Worm (Caenorhabditis elegans) whole organism, mixed stage, embryonic: ENCODE measurements around the gene F41G3.5.

ENCODE experiments used
- elt-3 ChIP-seq: fragments of 150-350 bp; optimal IDR thresholded peaks from 2 replicates; lab custom pipeline; 2014; ENCODE audit warnings: missing biosample characterization, missing genetic modification characterization
- lin-13 ChIP-seq: fragments of 150-350 bp; optimal IDR thresholded peaks from 2 replicates; lab custom pipeline; 2014; ENCODE audit warnings: missing biosample characterization, missing genetic modification characterization
- lin-32 ChIP-seq: fragments of 200-800 bp; sonication (Bioruptor generic); optimal IDR thresholded peaks from 2 replicates; lab custom pipeline; 2018; ENCODE audit warnings: mild to moderate bottlenecking, missing genetic modification characterization, missing compliant biosample characterization
- lsy-2 ChIP-seq: fragments of 150-350 bp; optimal IDR thresholded peaks from 2 replicates; lab custom pipeline; 2014; ENCODE audit warnings: missing biosample characterization, missing genetic modification characterization
- nhr-12 ChIP-seq: fragments of 150-350 bp; optimal IDR thresholded peaks from 2 replicates; lab custom pipeline; 2014; ENCODE audit warnings: missing biosample characterization, missing genetic modification characterization
- nhr-237 ChIP-seq: fragments of 150-350 bp; optimal IDR thresholded peaks from 2 replicates; lab custom pipeline; 2014; ENCODE audit warnings: missing biosample characterization, missing genetic modification characterization
- nhr-28 ChIP-seq: fragments of 150-350 bp; optimal IDR thresholded peaks from 2 replicates; lab custom pipeline; 2014; ENCODE audit warnings: missing biosample characterization, missing genetic modification characterization
- nhr-76 ChIP-seq: sonication (generic microtip); optimal IDR thresholded peaks from 2 replicates; lab custom pipeline; 2017; ENCODE audit warnings: missing biosample characterization, missing genetic modification characterization
- snpc-4 ChIP-seq: fragments of 150-350 bp; optimal IDR thresholded peaks from 2 replicates; lab custom pipeline; 2014; ENCODE audit warnings: missing biosample characterization, missing genetic modification characterization
- tbx-8 ChIP-seq: fragments of 200-800 bp; sonication (Bioruptor generic); optimal IDR thresholded peaks from 2 replicates; lab custom pipeline; 2018; ENCODE audit warnings: mild to moderate bottlenecking, missing genetic modification characterization, moderate library complexity, missing compliant biosample characterization
- unc-39 ChIP-seq: fragments of 150-350 bp; optimal IDR thresholded peaks from 2 replicates; lab custom pipeline; 2014; ENCODE audit warnings: missing biosample characterization, missing genetic modification characterization
- unc-62 ChIP-seq: fragments of 150-350 bp; optimal IDR thresholded peaks from 2 replicates; lab custom pipeline; 2014; ENCODE audit warnings: missing biosample characterization, missing genetic modification reagents, missing genetic modification characterization
- ztf-11 ChIP-seq: fragments of 150-350 bp; optimal IDR thresholded peaks from 2 replicates; lab custom pipeline; 2014; ENCODE audit warnings: missing biosample characterization, missing genetic modification characterization

- TF ChIP-seq snpc-4 (tag; lab: Kevin White, UChicago) (no peak), lin-32 (GFP tag; lab: Kevin White, UChicago) (no peak), nhr-12 (tag; lab: Kevin White, UChicago) (no peak), nhr-76 (no peak), nhr-28 (tag; lab: Kevin White, UChicago) (no peak), lin-13 (no peak), unc-62 (peak; percentile 31), ztf-11 (tag; lab: Kevin White, UChicago) (no peak), nhr-237 (tag; lab: Kevin White, UChicago) (no peak), elt-3 (tag; lab: Kevin White, UChicago) (no peak), lsy-2 (tag; lab: Kevin White, UChicago) (no peak), unc-39 (tag; lab: Kevin White, UChicago) (no peak), tbx-8 (GFP tag; lab: Kevin White, UChicago) (no peak)
Observed at ce11 chrII:6729331-6729730, 17.2 kb upstream of the F41G3.5 start, which contains the start of gene T14B4.8.
